Worm (Caenorhabditis elegans): ENCODE data around the gene C33C12.12.

DNA sequence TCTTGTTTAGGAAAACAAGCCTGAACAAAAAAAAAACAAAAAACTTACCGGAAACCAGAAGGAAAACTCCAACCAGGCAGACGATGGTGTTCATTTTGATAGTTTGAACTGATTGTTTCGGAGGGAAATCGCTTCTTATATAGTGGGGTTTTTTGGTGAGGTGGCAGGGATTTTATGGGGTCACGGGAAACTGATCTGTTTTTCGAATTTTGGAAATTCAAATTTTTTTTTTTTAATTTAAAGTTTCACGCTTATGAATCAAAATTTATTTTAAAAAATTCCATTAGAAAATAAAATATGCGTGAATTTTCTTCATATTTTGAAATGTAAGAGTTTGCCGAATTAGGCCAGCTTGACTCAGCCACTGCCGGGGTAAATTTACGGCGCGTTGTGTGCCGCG is 5.4 kb upstream of the C33C12.12 start, which contains the start of gene C33C12.7:
- TF ChIP-seq pha-4 (tag; optimal IDR thresholded peaks at IDR 0.05) (no peak), ceh-9 (tag; optimal IDR thresholded peaks at IDR 0.05) (no peak), dmd-4 (tag; optimal IDR thresholded peaks at IDR 0.05; ENCODE audit: borderline replicate concordance) (no peak), ceh-14 (tag; optimal IDR thresholded peaks at IDR 0.05) (no peak), fkh-10 (GFP tag; optimal IDR thresholded peaks at IDR 0.05) (no peak), pqm-1 (tag; optimal IDR thresholded peaks at IDR 0.05) (no peak), zip-5 (tag; optimal IDR thresholded peaks at IDR 0.05) (no peak), madf-2 (tag; optimal IDR thresholded peaks at IDR 0.05) (no peak), elt-4 (tag; optimal IDR thresholded peaks at IDR 0.05) (no peak)

All from whole organism, late embryonic.